Worm (Caenorhabditis elegans): ENCODE measurements around the gene sms-3.

The sms-3 gene

DNA sequence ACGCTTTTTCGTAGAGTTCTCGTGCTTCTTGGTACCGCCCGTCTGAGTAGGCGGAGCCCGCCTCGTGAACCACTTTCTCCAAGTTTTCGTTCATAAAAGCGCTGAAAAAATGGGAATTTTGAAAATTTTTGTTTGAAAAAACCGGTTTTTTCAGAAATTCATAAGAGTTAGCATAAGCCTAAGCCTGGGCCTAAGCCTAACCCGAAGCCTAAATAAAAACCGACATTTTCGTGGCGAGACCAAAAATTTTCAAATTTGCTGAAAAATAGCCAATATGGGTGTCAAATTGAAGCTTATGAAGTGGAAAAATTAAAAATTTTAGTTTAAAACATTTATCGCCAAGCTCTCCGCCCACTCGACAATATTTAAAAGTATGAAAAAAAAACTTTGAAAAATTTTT lies 13.0 kb upstream of the sms-3 start, which contains the start of gene Y22D7AL.9:
Y22D7AL.9 (minus strand) TSS at position 101 of the 400 bp plus-strand sequence.
- no peak for TF ChIP-seq him-1 (tag; optimal IDR thresholded peaks at IDR 0.05)
- TF ChIP-seq W03F9.2 (tag; optimal IDR thresholded peaks at IDR 0.05) = no peak
- TF ChIP-seq dao-5 (tag; optimal IDR thresholded peaks at IDR 0.05) = no peak

DNA sequence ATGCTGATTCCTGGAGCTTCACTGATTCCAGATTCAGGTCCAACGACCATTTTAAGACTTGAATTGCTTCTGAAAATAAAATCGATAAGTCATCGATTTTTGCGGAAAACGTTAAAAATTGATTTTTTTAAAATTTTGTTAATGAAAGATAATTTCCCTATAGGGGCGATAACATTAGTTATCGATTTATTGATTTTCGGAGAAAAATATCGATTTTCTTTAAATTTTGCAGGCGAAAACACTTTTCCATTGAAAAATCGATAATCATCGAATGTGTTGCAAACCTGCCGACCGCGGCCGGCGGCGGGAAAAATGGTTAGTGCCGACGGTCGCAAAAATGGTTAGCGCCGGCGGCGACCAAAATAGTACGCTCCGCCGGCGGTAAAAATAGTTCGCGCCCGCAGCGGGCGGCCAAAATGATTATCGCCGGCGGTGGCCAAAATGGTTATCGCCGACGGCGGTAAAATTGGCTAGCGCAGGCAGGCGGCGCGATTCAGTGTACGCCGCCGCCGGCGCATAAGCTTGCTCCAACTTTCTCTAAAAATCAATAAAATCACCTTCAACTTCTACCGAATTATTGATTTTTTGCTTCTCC lies 12.1 kb upstream of the sms-3 start:
- no peak for TF ChIP-seq W03F9.2 (tag; optimal IDR thresholded peaks at IDR 0.05)

DNA sequence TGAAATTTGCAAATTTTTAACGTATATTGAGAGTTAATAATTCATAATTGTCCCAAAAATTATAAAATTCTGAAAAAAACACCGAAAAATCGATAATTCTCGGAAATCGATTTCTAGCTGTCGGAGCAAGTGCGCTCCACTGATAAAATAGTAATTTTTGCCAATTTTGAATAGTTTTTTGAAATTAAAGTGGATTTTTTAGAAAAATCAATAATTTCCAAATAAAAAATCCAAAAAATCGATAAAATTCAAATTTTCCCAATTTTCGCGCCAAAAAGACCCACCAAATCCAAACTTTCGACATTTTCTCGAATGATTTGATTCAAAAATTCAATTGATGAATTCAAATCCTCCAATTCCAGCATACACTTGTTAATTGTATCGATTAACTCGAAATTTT lies 10.0 kb upstream of the sms-3 start:
- TF ChIP-seq dao-5 (tag; optimal IDR thresholded peaks at IDR 0.05) (no peak), him-1 (tag; optimal IDR thresholded peaks at IDR 0.05) (no peak), W03F9.2 (tag; optimal IDR thresholded peaks at IDR 0.05) (no peak)

DNA sequence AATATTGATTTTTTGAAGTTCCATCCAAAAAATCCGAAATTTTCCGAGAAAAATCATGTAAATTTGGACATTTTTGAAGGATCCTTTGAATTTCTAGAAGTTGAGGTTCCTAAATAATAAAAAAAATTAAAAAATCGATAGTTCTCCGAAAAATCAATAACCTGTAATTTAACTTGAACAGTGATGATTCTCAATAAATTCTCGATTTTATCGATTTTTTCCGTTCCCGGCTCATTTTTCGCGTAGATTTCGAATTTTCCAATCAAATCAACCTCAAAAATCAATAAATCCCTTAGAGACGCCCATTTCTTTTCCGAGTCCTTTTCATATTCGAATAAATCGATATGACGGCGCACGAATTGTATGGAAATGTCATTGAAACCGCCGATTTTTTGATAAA lies 6.7 kb upstream of the sms-3 start:
- no peak for TF ChIP-seq W03F9.2 (tag; optimal IDR thresholded peaks at IDR 0.05)
- no peak for TF ChIP-seq dao-5 (tag; optimal IDR thresholded peaks at IDR 0.05)

DNA sequence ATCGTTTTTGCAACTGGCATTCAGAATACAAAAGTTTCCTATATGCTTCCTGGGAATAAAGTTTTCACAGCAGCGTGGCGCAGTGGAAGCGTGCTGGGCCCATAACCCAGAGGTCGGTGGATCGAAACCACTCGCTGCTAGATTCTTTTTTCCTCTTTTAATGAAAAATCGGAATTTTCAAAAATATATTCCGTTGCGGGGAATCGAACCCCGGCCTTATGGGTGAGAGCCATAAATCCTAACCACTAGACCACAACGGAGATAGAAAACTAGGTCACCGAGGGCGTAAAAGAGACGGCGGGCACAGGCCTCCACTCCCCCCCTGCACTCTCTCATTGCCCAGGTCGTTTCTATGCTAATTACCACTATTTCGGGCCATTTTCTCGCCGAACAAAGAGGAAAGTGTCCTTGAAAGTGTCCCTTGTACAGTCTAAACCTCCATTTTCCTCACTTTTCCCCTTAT lies 3.6 kb upstream of the sms-3 start, which contains the start of gene Y22D7AL.6:
Y22D7AL.6 (plus strand) TSS at position 413 of the 463 bp plus-strand sequence.
- TF ChIP-seq him-1 (tag; optimal IDR thresholded peaks at IDR 0.05) (peak; percentile 40), W03F9.2 (tag; optimal IDR thresholded peaks at IDR 0.05) (peak; percentile 12), dao-5 (tag; optimal IDR thresholded peaks at IDR 0.05) (peak; percentile 31)

DNA sequence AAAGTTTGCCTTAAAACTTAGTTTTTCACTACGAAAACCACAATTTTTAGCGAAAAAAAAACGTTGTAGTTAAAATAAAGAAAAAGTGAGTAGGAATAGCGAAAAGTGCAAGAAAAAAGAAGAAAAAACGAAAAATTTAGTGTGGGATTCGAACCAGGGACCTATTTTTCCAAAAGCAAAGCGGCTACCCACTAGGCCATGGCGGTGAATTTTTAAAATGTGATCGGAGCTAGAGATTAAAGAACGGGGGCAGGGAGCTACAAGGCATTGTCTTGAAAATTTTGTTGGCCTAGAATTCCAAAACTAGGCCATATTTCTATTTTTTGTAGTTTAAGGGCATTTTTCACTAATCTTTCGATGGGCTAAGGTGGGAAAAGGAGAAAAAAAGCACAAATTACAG lies 2.8 kb upstream of the sms-3 start:
- TF ChIP-seq W03F9.2 (tag; optimal IDR thresholded peaks at IDR 0.05) = no peak
- TF ChIP-seq dao-5 (tag; optimal IDR thresholded peaks at IDR 0.05) = no peak
- TF ChIP-seq him-1 (tag; optimal IDR thresholded peaks at IDR 0.05) = no peak

DNA sequence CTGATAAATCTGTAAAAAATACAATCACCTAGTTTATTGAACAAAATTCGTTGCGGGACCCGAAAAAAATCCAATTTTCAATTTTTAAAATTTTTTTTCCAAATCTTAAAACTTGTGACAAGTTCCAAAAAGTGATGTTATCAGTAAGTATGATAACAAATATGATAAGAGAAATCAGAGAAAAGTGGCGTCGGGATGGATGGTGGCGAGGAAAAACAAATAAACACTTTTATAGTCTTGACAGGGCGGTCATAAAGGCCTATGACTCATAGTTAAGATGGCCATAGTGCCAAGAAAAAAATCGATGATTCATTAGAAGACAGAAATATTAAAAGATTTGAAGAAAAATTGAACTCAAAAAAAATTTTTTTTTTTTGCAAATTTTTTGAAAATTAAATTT lies 1.7 kb upstream of the sms-3 start:
- TF ChIP-seq W03F9.2 (tag; optimal IDR thresholded peaks at IDR 0.05) (no peak), dao-5 (tag; optimal IDR thresholded peaks at IDR 0.05) (no peak), him-1 (tag; optimal IDR thresholded peaks at IDR 0.05) (no peak)

DNA sequence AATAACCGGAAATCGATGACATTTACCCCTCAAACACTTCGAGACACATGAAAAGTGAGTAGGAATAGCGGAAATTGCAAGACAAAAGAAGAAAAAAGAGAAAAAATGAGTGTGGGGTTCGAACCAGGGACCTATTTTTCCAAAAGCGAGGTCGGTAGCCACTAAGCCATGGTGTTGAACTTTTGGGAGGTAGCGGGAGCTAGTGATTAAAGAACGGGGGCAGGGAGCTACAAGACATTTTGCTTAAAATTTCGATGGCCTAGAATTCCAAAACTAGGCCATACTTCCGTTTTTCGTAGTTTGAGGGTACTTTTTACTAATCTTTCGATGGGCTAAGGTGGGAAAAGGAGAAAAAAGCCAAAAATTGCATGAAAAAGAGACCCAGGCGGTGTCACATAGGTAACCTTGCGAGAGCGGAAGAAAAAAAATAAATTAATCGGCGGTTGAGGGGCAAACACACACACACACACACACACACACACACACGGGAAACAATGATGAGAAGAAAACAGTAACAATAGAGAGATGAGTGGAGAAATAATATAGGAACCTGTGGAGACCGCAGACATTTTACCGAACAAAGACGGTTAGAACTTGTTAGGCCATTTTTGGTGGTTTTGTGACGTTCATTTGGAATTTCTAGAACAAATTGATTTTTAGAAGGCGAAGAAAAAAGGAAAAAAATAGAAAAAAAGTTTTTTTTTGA lies 673 bp upstream of the sms-3 start:
- TF ChIP-seq him-1 (tag; optimal IDR thresholded peaks at IDR 0.05) (no peak), dao-5 (tag; optimal IDR thresholded peaks at IDR 0.05) (peak; percentile 24), W03F9.2 (tag; optimal IDR thresholded peaks at IDR 0.05) (no peak)

DNA sequence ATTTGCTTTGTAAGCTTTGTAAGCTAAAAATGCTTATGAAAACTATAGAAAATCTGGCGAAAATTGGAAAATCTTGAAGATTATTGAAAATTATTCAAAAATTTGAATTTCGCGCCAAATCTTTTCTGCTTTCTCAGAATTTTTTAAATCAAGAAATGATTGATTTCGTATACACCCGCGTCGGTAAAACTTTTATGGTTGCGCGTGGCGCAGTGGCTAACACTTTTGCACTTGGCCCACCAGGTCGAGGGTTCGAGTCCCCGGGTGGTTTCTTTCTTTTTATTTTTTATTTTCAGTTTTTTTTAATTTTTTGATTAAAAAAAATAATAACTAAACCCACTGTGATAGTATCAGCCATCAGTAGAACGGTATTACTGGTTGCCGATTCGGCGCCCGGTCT lies 2.0 kb downstream of the sms-3 start:
- TF ChIP-seq W03F9.2 (tag; optimal IDR thresholded peaks at IDR 0.05) (no peak), dao-5 (tag; optimal IDR thresholded peaks at IDR 0.05) (no peak), him-1 (tag; optimal IDR thresholded peaks at IDR 0.05) (no peak)

DNA sequence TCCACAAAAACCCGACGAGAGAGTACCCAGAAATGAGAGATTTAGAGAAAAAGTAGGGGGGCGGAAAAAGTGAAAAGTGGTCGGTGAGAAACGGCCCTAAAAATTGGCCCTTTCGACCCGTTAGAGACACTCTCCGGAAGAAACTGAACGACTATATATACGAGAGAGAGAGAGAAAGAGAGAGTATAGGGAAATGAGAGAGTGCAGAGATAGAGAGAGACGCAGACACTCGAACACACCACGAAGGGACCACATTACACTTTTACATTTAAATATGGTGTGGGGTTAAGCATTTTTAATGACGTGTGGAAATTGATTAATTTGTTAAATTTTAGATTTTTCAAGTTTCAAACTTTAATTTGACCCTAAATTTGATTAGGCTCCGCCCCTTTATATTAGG lies 9.3 kb downstream of the sms-3 start:
- TF ChIP-seq him-1 (tag; optimal IDR thresholded peaks at IDR 0.05) (no peak), dao-5 (tag; optimal IDR thresholded peaks at IDR 0.05) (no peak), W03F9.2 (tag; optimal IDR thresholded peaks at IDR 0.05) (no peak)

DNA sequence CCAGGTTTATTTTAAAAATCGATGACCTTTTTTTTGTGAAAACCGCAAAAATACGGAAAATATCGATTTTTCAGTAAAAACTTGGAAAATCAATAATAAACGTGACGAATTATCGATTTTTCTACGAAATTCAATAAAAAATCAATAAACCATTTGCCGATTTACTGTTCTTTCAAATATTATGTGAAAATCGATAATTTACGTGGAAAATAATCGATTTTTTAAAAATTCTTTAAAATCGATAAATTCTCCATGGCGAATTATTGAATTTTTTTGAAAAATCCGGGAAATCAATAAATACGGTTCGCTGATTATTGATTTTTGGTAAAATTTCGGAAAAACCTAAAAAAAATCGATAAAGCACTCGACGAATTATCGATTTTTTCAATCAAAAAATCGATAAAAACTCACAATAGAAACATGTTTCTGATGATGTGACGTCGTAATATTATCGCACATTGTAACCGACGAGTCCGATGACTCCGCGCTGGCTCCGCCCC lies 16.7 kb downstream of the sms-3 start:
- TF ChIP-seq dao-5 (tag; optimal IDR thresholded peaks at IDR 0.05) = no peak
- no peak for TF ChIP-seq him-1 (tag; optimal IDR thresholded peaks at IDR 0.05)
- no peak for TF ChIP-seq W03F9.2 (tag; optimal IDR thresholded peaks at IDR 0.05)

DNA sequence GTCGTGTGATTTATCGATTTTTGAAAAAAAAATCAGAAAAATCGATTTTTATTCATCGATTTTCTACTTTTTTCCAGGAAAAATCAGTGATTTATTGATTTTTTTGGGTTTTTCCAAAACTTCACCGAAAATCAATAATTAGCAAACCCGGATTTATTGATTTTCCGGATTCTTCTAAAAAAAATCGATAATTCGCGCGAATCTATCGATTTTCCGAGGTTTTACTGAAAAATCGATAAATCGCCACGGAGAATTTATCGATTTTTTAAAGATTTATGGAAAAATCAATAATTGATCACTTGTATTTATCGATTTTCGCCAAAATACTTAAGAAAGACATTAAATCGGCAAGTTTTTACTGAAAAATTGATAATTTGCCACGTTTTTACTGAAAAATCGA lies 17.4 kb downstream of the sms-3 start:
- no peak for TF ChIP-seq dao-5 (tag; optimal IDR thresholded peaks at IDR 0.05)
- TF ChIP-seq him-1 (tag; optimal IDR thresholded peaks at IDR 0.05) = no peak
- no peak for TF ChIP-seq W03F9.2 (tag; optimal IDR thresholded peaks at IDR 0.05)

DNA sequence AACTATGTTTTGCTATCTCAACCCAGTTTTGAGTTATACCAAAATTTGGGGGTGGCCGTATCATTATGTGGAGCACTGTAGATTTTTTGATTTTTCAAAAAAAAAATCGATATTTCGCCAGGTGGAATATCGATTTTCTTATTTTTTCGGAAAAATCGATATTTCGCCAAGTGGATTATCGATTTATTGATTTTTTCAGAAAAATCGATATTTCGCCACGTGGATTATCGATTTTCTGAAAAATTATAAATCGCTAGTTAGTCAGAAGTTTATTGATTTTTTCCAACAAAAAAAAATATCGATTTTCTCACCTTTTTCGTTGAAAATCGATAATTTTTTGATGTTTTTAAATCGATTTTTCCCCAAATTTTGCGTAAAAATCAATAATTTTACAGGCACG lies 20.8 kb downstream of the sms-3 start:
- no peak for TF ChIP-seq dao-5 (tag; optimal IDR thresholded peaks at IDR 0.05)
- no peak for TF ChIP-seq him-1 (tag; optimal IDR thresholded peaks at IDR 0.05)
- no peak for TF ChIP-seq W03F9.2 (tag; optimal IDR thresholded peaks at IDR 0.05)

DNA sequence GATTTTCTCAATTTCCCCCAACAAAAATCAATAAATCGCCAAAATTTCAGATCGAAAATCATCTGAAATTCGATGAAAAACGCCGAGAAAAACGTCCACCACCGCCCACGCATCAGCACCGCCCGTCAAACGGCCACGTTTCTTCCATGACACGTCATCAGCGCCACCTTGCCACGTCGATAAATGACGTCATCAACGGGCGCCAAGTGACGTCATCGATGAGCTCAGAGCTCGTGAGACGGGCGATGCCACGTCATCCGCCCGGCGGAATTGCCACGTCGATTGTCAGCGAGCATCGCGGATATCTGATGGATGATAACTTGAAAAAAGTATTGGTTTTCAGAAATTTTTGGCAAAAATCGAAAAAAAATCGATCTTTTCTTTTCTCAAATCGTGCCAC lies 21.9 kb downstream of the sms-3 start:
- TF ChIP-seq him-1 (tag; optimal IDR thresholded peaks at IDR 0.05) (no peak), dao-5 (tag; optimal IDR thresholded peaks at IDR 0.05) (no peak), W03F9.2 (tag; optimal IDR thresholded peaks at IDR 0.05) (no peak)

DNA sequence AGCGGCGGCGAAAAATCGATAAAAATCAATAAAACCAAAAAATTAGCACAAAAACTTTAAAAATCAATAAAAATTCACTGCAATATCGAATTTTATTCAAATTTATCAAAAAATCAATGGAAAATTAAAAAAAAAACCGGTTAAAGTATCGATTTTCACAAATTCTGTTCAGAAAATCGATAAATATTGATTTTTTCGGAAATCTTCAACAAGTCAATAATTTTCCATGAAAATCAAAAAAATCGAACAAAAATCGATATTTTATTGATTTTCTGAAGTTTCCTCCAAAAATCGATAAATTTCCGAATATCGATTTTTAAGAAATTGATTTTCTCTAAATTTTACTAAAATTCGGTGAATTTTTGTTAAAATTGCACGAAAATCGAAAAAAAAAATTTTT lies 22.4 kb downstream of the sms-3 start:
- TF ChIP-seq him-1 (tag; optimal IDR thresholded peaks at IDR 0.05) (no peak), dao-5 (tag; optimal IDR thresholded peaks at IDR 0.05) (no peak), W03F9.2 (tag; optimal IDR thresholded peaks at IDR 0.05) (no peak)
